Fruit fly (Drosophila melanogaster) whole organism, embryonic: ENCODE results near the gene Osbp.

Experiments
- CG10209 ChIP-seq: fragments of 200-800 bp; sonication (Bioruptor generic); optimal IDR thresholded peaks from 3 replicates; lab custom pipeline; 2017; ENCODE audit warnings: missing biosample characterization, mild to moderate bottlenecking, missing genetic modification characterization, missing genetic modification reagents
- CG12155 ChIP-seq: fragments of 200-800 bp; sonication (Bioruptor generic); optimal IDR thresholded peaks from 3 replicates; lab custom pipeline; 2016; ENCODE audit warnings: missing biosample characterization, missing genetic modification characterization
- CG12391 ChIP-seq: fragments of 200-800 bp; sonication (Bioruptor generic); optimal IDR thresholded peaks from 3 replicates; lab custom pipeline; 2018; ENCODE audit warnings: missing biosample characterization, mild to moderate bottlenecking, missing genetic modification characterization, moderate library complexity
- CG12659 ChIP-seq: fragments of 200-800 bp; sonication (Bioruptor generic); optimal IDR thresholded peaks from 3 replicates; lab custom pipeline; 2017; ENCODE audit warnings: mild to moderate bottlenecking, missing biosample characterization, missing genetic modification reagents, missing genetic modification characterization
- CG13123 ChIP-seq: fragments of 200-800 bp; sonication (Bioruptor generic); optimal IDR thresholded peaks from 2 replicates; lab custom pipeline; 2016; ENCODE audit warnings: missing biosample characterization, missing genetic modification characterization
- CG14710 ChIP-seq: fragments of 200-800 bp; sonication (Bioruptor generic); optimal IDR thresholded peaks from 3 replicates; lab custom pipeline; 2019; ENCODE audit warnings: missing biosample characterization, mild to moderate bottlenecking, missing genetic modification characterization, moderate library complexity
- CG17186 ChIP-seq: fragments of 200-800 bp; sonication (Bioruptor generic); optimal IDR thresholded peaks from 3 replicates; lab custom pipeline; 2017; ENCODE audit warnings: missing biosample characterization, missing genetic modification reagents, missing genetic modification characterization
- CG17802 ChIP-seq: fragments of 200-800 bp; sonication (Bioruptor generic); optimal IDR thresholded peaks from 2 replicates; lab custom pipeline; 2018; ENCODE audit warnings: missing biosample characterization, mild to moderate bottlenecking, missing genetic modification characterization, moderate library complexity
- CG18011 ChIP-seq: fragments of 200-800 bp; sonication (Bioruptor generic); optimal IDR thresholded peaks from 2 replicates; lab custom pipeline; 2017; ENCODE audit warnings: missing biosample characterization, missing genetic modification characterization, mild to moderate bottlenecking, moderate library complexity, missing genotype
- CG18599 ChIP-seq: fragments of 200-800 bp; sonication (Bioruptor generic); optimal IDR thresholded peaks from 3 replicates; lab custom pipeline; 2017; ENCODE audit warnings: missing biosample characterization, missing genetic modification characterization, mild to moderate bottlenecking, moderate library complexity, missing genetic modification reagents
- CG31224 ChIP-seq: fragments of 200-800 bp; sonication (Bioruptor generic); IDR thresholded peaks from 2 replicates; pipeline ENCODE4 v1.3.6; 2022; ENCODE audit warnings: missing biosample characterization, missing genetic modification characterization
- CG3163 ChIP-seq: fragments of 200-800 bp; sonication (Bioruptor generic); optimal IDR thresholded peaks from 3 replicates; lab custom pipeline; 2016; ENCODE audit warnings: missing biosample characterization, missing genetic modification characterization
- CG3407 ChIP-seq: fragments of 200-800 bp; sonication (Bioruptor generic); optimal IDR thresholded peaks from 2 replicates; lab custom pipeline; 2018; ENCODE audit warnings: missing biosample characterization, mild to moderate bottlenecking, missing genetic modification characterization
- CG5180 ChIP-seq: fragments of 200-800 bp; sonication (Bioruptor generic); optimal IDR thresholded peaks from 3 replicates; lab custom pipeline; 2017; ENCODE audit warnings: missing biosample characterization, missing genetic modification characterization, mild to moderate bottlenecking, moderate library complexity, missing genetic modification reagents
- CG8089 ChIP-seq: fragments of 200-800 bp; sonication (Bioruptor generic); optimal IDR thresholded peaks from 3 replicates; lab custom pipeline; 2016; ENCODE audit warnings: missing biosample characterization, missing genetic modification characterization
- Dll ChIP-seq: fragments of 200-800 bp; sonication (Bioruptor generic); IDR thresholded peaks from 4 replicates; pipeline ENCODE4 v1.3.6; 2022; ENCODE audit warnings: missing biosample characterization, missing genetic modification characterization; ENCODE audit not compliant: partially characterized antibody
- Elba2 ChIP-seq: fragments of 200-800 bp; sonication (Bioruptor generic); optimal IDR thresholded peaks from 3 replicates; lab custom pipeline; 2016; ENCODE audit warnings: missing biosample characterization, missing genetic modification characterization
- Fer2 ChIP-seq: fragments of 200-800 bp; sonication (Bioruptor generic); optimal IDR thresholded peaks from 2 replicates; lab custom pipeline; 2018; ENCODE audit warnings: missing biosample characterization, mild to moderate bottlenecking, missing genetic modification characterization, moderate library complexity
- Fer3 ChIP-seq: fragments of 200-800 bp; sonication (Bioruptor generic); optimal IDR thresholded peaks from 2 replicates; lab custom pipeline; 2018; ENCODE audit warnings: missing biosample characterization, mild to moderate bottlenecking, missing genetic modification characterization, moderate library complexity
- Hr3 ChIP-seq: fragments of 200-800 bp; sonication (Bioruptor generic); optimal IDR thresholded peaks from 3 replicates; lab custom pipeline; 2016; ENCODE audit warnings: missing biosample characterization, missing genetic modification characterization
- Hr78 ChIP-seq, 2 experiments: fragments of 200-800 bp in 1 of 2; fragments of >200 bp in 1 of 2; sonication (Bioruptor generic) in 1 of 2; optimal IDR thresholded peaks; 2 replicates each; lab custom pipeline; 2017 to 2019; ENCODE audit warnings: missing biosample characterization in 2 of 2, missing genetic modification characterization in 2 of 2, mild to moderate bottlenecking in 1 of 2, moderate library complexity in 1 of 2
- Hsf ChIP-seq: fragments of 200-800 bp; sonication (Bioruptor generic); optimal IDR thresholded peaks from 3 replicates; lab custom pipeline; 2016; ENCODE audit warnings: missing biosample characterization, missing genetic modification characterization
- Med ChIP-seq: fragments of 200-800 bp; sonication (Bioruptor generic); peaks from one replicate; lab custom pipeline; 2016; ENCODE audit warnings: missing biosample characterization, missing genetic modification characterization, mild to moderate bottlenecking, inconsistent platforms, moderate library complexity
- Oli ChIP-seq: fragments of 200-800 bp; sonication (Bioruptor generic); optimal IDR thresholded peaks from 2 replicates; lab custom pipeline; 2018; ENCODE audit warnings: missing biosample characterization, mild to moderate bottlenecking, missing genetic modification characterization, moderate library complexity
- Opbp ChIP-seq: fragments of 200-800 bp; sonication (Bioruptor generic); IDR thresholded peaks from 3 replicates; pipeline ENCODE4 v1.3.6; 2022; ENCODE audit warnings: missing biosample characterization, missing genetic modification characterization; ENCODE audit not compliant: partially characterized antibody
- Rfx ChIP-seq: fragments of 200-800 bp; sonication (Bioruptor generic); IDR thresholded peaks from 2 replicates; pipeline ENCODE4 v1.3.6; 2022; ENCODE audit warnings: missing biosample characterization, missing genetic modification characterization
- Spps ChIP-seq: fragments of 200-800 bp; sonication (Bioruptor generic); optimal IDR thresholded peaks from 2 replicates; lab custom pipeline; 2018; ENCODE audit warnings: missing biosample characterization, mild to moderate bottlenecking, missing genetic modification characterization
- TFAM ChIP-seq: fragments of 200-800 bp; sonication (Bioruptor generic); optimal IDR thresholded peaks from 2 replicates; lab custom pipeline; 2017; ENCODE audit warnings: missing biosample characterization, missing genetic modification characterization, inconsistent platforms
- Trl ChIP-seq, 3 experiments: fragments of >200 bp in 2 of 3; fragments of 200-800 bp in 1 of 3; sonication (Bioruptor generic) in 1 of 3; optimal IDR thresholded peaks; 2 replicates in 1 of 3; 3 replicates in 2 of 3; lab custom pipeline; 2016 to 2017; ENCODE audit warnings: missing biosample characterization in 1 of 3, missing genetic modification characterization in 1 of 3
- Xrp1 ChIP-seq: fragments of 200-800 bp; sonication (Bioruptor generic); IDR thresholded peaks from 2 replicates; pipeline ENCODE4 v1.3.6; 2022; ENCODE audit warnings: missing biosample characterization, missing genetic modification characterization
- chinmo ChIP-seq: fragments of 200-800 bp; sonication (Bioruptor generic); IDR thresholded peaks from 4 replicates; pipeline ENCODE4 v1.3.6; 2022; ENCODE audit warnings: missing biosample characterization, missing genetic modification characterization; ENCODE audit not compliant: partially characterized antibody
- chm ChIP-seq: fragments of 200-800 bp; sonication (Bioruptor generic); IDR thresholded peaks from 2 replicates; pipeline ENCODE4 v1.3.6; 2022; ENCODE audit warnings: missing biosample characterization, missing genetic modification characterization
- dan ChIP-seq: fragments of 200-800 bp; sonication (Bioruptor generic); IDR thresholded peaks from 2 replicates; pipeline ENCODE4 v1.3.6; 2022; ENCODE audit warnings: missing biosample characterization, missing genetic modification characterization
- fd3F ChIP-seq: fragments of 200-800 bp; sonication (Bioruptor generic); optimal IDR thresholded peaks from 2 replicates; lab custom pipeline; 2018; ENCODE audit warnings: missing biosample characterization, mild to moderate bottlenecking, missing genetic modification characterization, moderate library complexity
- ftz-f1 ChIP-seq: fragments of 200-800 bp; sonication (Bioruptor generic); optimal IDR thresholded peaks from 2 replicates; lab custom pipeline; 2016; ENCODE audit warnings: missing biosample characterization, missing genetic modification characterization
- ken ChIP-seq: fragments of 200-800 bp; sonication (Bioruptor generic); IDR thresholded peaks from 3 replicates; pipeline ENCODE4 v1.3.6; 2022; ENCODE audit warnings: missing biosample characterization, missing genetic modification characterization
- lab ChIP-seq: fragments of 200-800 bp; sonication (Bioruptor generic); optimal IDR thresholded peaks from 3 replicates; lab custom pipeline; 2017; ENCODE audit warnings: missing biosample characterization, missing genetic modification characterization, mild to moderate bottlenecking, moderate library complexity, missing genetic modification reagents
- oc ChIP-seq: fragments of 200-800 bp; sonication (Bioruptor generic); optimal IDR thresholded peaks from 2 replicates; lab custom pipeline; 2018; ENCODE audit warnings: missing biosample characterization, mild to moderate bottlenecking, missing genetic modification characterization, moderate library complexity
- odd ChIP-seq: fragments of 200-800 bp; sonication (Bioruptor generic); optimal IDR thresholded peaks from 2 replicates; lab custom pipeline; 2017; ENCODE audit warnings: missing biosample characterization, mild to moderate bottlenecking, missing genetic modification characterization
- ro ChIP-seq: fragments of 200-800 bp; sonication (Bioruptor generic); IDR thresholded peaks from 2 replicates; pipeline ENCODE4 v1.3.6; 2022; ENCODE audit warnings: missing biosample characterization, missing genetic modification characterization
- vvl ChIP-seq: fragments of 200-800 bp; sonication (Bioruptor generic); IDR thresholded peaks from 2 replicates; pipeline ENCODE4 v1.3.6; 2022; ENCODE audit warnings: missing biosample characterization, missing genetic modification characterization
- wdn ChIP-seq: fragments of 200-800 bp; sonication (Bioruptor generic); IDR thresholded peaks from 2 replicates; pipeline ENCODE4 v1.3.6; 2022; ENCODE audit warnings: missing biosample characterization, missing genetic modification characterization
- zfh1 ChIP-seq: fragments of 200-800 bp; sonication (Bioruptor generic); IDR thresholded peaks from 3 replicates; pipeline ENCODE4 v1.3.6; 2022; ENCODE audit warnings: missing biosample characterization, missing genetic modification characterization
- zfh2 ChIP-seq: fragments of 200-800 bp; sonication (Bioruptor generic); optimal IDR thresholded peaks from 2 replicates; lab custom pipeline; 2016; ENCODE audit warnings: missing biosample characterization, missing genetic modification characterization

Gene Osbp

dm6 chr3R:24905959-24906634 is 31.9 kb downstream of the Osbp start, which contains the start of gene CG13643 (continued):
- TF ChIP-seq ken (GFP tag; lab: Robert Waterston, UW) (0 out of 3 replicates have a peak, but pooled peaks have one; percentile 23), CG13123 (GFP tag; lab: Kevin White, UChicago) (no peak), CG3407 (no peak), fd3F (peak; percentile 11), CG14710 (tag; lab: Kevin White, UChicago) (no peak), CG10209 (GFP tag; lab: Kevin White, UChicago) (peak; percentile 34), Hsf (GFP tag; lab: Kevin White, UChicago) (no peak), Dll (GFP tag; lab: Robert Waterston, UW) (no peak), ro (GFP tag; lab: Robert Waterston, UW) (no peak), CG12659 (GFP tag; lab: Kevin White, UChicago) (peak; percentile 24), CG17186 (no peak), TFAM (GFP tag; lab: Kevin White, UChicago) (no peak), Oli (peak; percentile 33), zfh2 (no peak), lab (GFP tag; lab: Kevin White, UChicago) (peak; percentile 52), oc (tag; lab: Kevin White, UChicago) (no peak), CG31224 (GFP tag; lab: Robert Waterston, UW) (no peak)
- TF ChIP-seq, all 482 proteins: peak for 33

- TF ChIP-seq Xrp1 (no peak), dan (no peak), wdn (GFP tag; lab: Robert Waterston, UW) (no peak), Spps (tag; lab: Kevin White, UChicago) (no peak), CG17802 (tag; lab: Kevin White, UChicago) (no peak), CG8089 (GFP tag; lab: Kevin White, UChicago) (no peak), Hr3 (GFP tag; lab: Kevin White, UChicago) (no peak), Fer3 (tag; lab: Kevin White, UChicago) (no peak), odd (no peak), CG12155 (GFP tag; lab: Kevin White, UChicago) (no peak), Fer2 (tag; lab: Kevin White, UChicago) (no peak)
Measured at dm6 chr3R:24900816-24901215, 37.2 kb downstream of the Osbp start, which contains the start of gene CG10845. Gene CG10845, plus strand, starts transcription at chr3R:24901116.

dm6 chr3R:24894419-24895206 is 43.4 kb downstream of the Osbp start, which contains the start of the genes CG31121 and CG11069:
Gene CG31121, minus strand, starts transcription at chr3R:24894605.
Gene CG11069, plus strand, starts transcription at chr3R:24894742.
- peak; percentile 31 for TF ChIP-seq Med (GFP tag; lab: Kevin White, UChicago)
- TF ChIP-seq CG18011 (GFP tag; lab: Kevin White, UChicago): no peak
- TF ChIP-seq Hr78 (GFP tag; optimal IDR thresholded peaks at IDR 0.05; lab: Kevin White, UChicago): peak in 1 of 2 experiments; percentile 2
- no peak for TF ChIP-seq CG8089 (GFP tag; lab: Kevin White, UChicago)
- TF ChIP-seq Elba2 (GFP tag; lab: Kevin White, UChicago): peak; percentile 31
- 0 out of 2 replicates have a peak, but pooled peaks have one; percentile 5 for TF ChIP-seq Xrp1
- TF ChIP-seq zfh1: 0 out of 3 replicates have a peak, but pooled peaks have one; percentile 24
- TF ChIP-seq Trl (optimal IDR thresholded peaks at IDR 0.05; lab: Kevin White, UChicago): peak; percentile 66 to 84
- no peak for TF ChIP-seq Trl (GFP tag; optimal IDR thresholded peaks at IDR 0.05; lab: Kevin White, UChicago)
- TF ChIP-seq CG12391 (tag; lab: Kevin White, UChicago): peak; percentile 30
- peak; percentile 38 for TF ChIP-seq CG5180 (GFP tag; lab: Kevin White, UChicago)
- peak; percentile 84 for TF ChIP-seq CG3163 (GFP tag; lab: Kevin White, UChicago)
- 0 out of 2 replicates have a peak, but pooled peaks have one; percentile 9 for TF ChIP-seq vvl (GFP tag; lab: Robert Waterston, UW)
- 0 out of 4 replicates have a peak, but pooled peaks have one; percentile 56 for TF ChIP-seq chinmo
- TF ChIP-seq chm (GFP tag; lab: Robert Waterston, UW): peak; percentile 50; the same call in 1 of the 2 replicates
- TF ChIP-seq Opbp (GFP tag; lab: Robert Waterston, UW): 0 out of 3 replicates have a peak, but pooled peaks have one; percentile 42
- TF ChIP-seq CG18599: no peak
- peak; percentile 67 for TF ChIP-seq ftz-f1
- peak; percentile 46 for TF ChIP-seq Rfx (GFP tag; lab: Robert Waterston, UW)
